Worm (Caenorhabditis elegans) whole organism, young adult: ENCODE results near the gene T28A11.20.

Experiments
- B0336.3 ChIP-seq: fragments of 200-800 bp; sonication (Bioruptor generic); IDR thresholded peaks from 2 replicates; pipeline ENCODE4 v1.3.6; 2022; ENCODE audit warnings: missing genetic modification characterization, missing compliant biosample characterization
- F37B4.10 ChIP-seq: fragments of 200-800 bp; sonication (Bioruptor generic); IDR thresholded peaks from 2 replicates; pipeline ENCODE4 v1.3.6; 2022; ENCODE audit warnings: missing genetic modification characterization, missing compliant biosample characterization
- F49E8.2 ChIP-seq: sonication (generic microtip); optimal IDR thresholded peaks from 3 replicates; lab custom pipeline; 2017; ENCODE audit warnings: missing genetic modification characterization, mild to moderate bottlenecking, missing compliant biosample characterization, antibody characterized with exemption, moderate library complexity; ENCODE audit not compliant: insufficient read depth
- F57A8.1 ChIP-seq: fragments of 200-800 bp; sonication (Bioruptor generic); optimal IDR thresholded peaks from 2 replicates; lab custom pipeline; 2018; ENCODE audit warnings: mild to moderate bottlenecking, missing genetic modification characterization, moderate library complexity, missing compliant biosample characterization
- T26A5.8 ChIP-seq: sonication (generic microtip); optimal IDR thresholded peaks from 2 replicates; lab custom pipeline; 2016; ENCODE audit warnings: missing genetic modification characterization, missing compliant biosample characterization
- Y56A3A.18 ChIP-seq: fragments of 200-800 bp; sonication (Bioruptor generic); IDR thresholded peaks from 2 replicates; pipeline ENCODE4 v1.3.6; 2022; ENCODE audit warnings: missing genetic modification reagents, missing genetic modification characterization, missing compliant biosample characterization
- Y67H2A.10 ChIP-seq: fragments of 200-800 bp; sonication (Bioruptor generic); conservative IDR thresholded peaks from 2 replicates; pipeline ENCODE4 v1.3.6; 2022; ENCODE audit warnings: missing genetic modification reagents, missing genetic modification characterization, missing compliant biosample characterization
- Y79H2A.3 ChIP-seq: fragments of 200-800 bp; sonication (Bioruptor generic); conservative IDR thresholded peaks from 2 replicates; pipeline ENCODE4 v1.3.6; 2022; ENCODE audit warnings: missing genetic modification reagents, missing genetic modification characterization, missing compliant biosample characterization
- akir-1 ChIP-seq: fragments of 200-800 bp; sonication (Bioruptor generic); optimal IDR thresholded peaks from 2 replicates; lab custom pipeline; 2018; ENCODE audit warnings: mild to moderate bottlenecking, missing genetic modification characterization, moderate library complexity, missing compliant biosample characterization
- ama-1 ChIP-seq, 3 experiments: fragments of 150-350 bp in 1 of 3; sonication (generic microtip) in 2 of 3; optimal IDR thresholded peaks; 2 replicates each; lab custom pipeline; 2014 to 2018; ENCODE audit warnings: missing biosample characterization in 2 of 3, missing genetic modification characterization in 2 of 3, missing genetic modification reagents in 2 of 3
- attf-5 ChIP-seq: fragments of 200-800 bp; sonication (Bioruptor generic); optimal IDR thresholded peaks from 2 replicates; lab custom pipeline; 2018; ENCODE audit warnings: mild to moderate bottlenecking, missing genetic modification characterization, missing compliant biosample characterization
- ceh-40 ChIP-seq: fragments of 200-800 bp; sonication (Bioruptor generic); IDR thresholded peaks from 2 replicates; pipeline ENCODE4 v1.3.6; 2022; ENCODE audit warnings: missing genetic modification characterization, missing compliant biosample characterization
- ceh-58 ChIP-seq: fragments of 200-800 bp; sonication (Bioruptor generic); IDR thresholded peaks from 2 replicates; pipeline ENCODE4 v1.3.6; 2022; ENCODE audit warnings: missing genetic modification characterization, missing compliant biosample characterization
- ceh-79 ChIP-seq: sonication (generic microtip); optimal IDR thresholded peaks from 2 replicates; lab custom pipeline; 2017; ENCODE audit warnings: mild to moderate bottlenecking, missing genetic modification characterization, missing compliant biosample characterization
- dox-1 ChIP-seq: fragments of 200-800 bp; sonication (Bioruptor generic); IDR thresholded peaks from 2 replicates; pipeline ENCODE4 v1.3.6; 2022; ENCODE audit warnings: missing genetic modification reagents, missing genetic modification characterization, missing compliant biosample characterization
- dpl-1 ChIP-seq: fragments of 150-350 bp; optimal IDR thresholded peaks from 2 replicates; lab custom pipeline; 2014; ENCODE audit warnings: missing biosample characterization, missing genetic modification reagents, missing genetic modification characterization
- efl-1 ChIP-seq: fragments of 150-350 bp; optimal IDR thresholded peaks from 2 replicates; lab custom pipeline; 2014; ENCODE audit warnings: missing biosample characterization, missing genetic modification reagents, missing genetic modification characterization
- egl-18 ChIP-seq: fragments of 200-800 bp; sonication (Bioruptor generic); IDR thresholded peaks from 2 replicates; pipeline ENCODE4 v1.3.6; 2022; ENCODE audit warnings: missing genetic modification reagents, missing genetic modification characterization, missing compliant biosample characterization
- fkh-3 ChIP-seq: sonication (generic microtip); optimal IDR thresholded peaks from 2 replicates; lab custom pipeline; 2016; ENCODE audit warnings: mild to moderate bottlenecking, missing genetic modification characterization, missing compliant biosample characterization
- gei-17 ChIP-seq: fragments of 200-800 bp; sonication (Bioruptor generic); optimal IDR thresholded peaks from 2 replicates; lab custom pipeline; 2018; ENCODE audit warnings: mild to moderate bottlenecking, missing genetic modification characterization, missing compliant biosample characterization
- him-1 ChIP-seq: sonication (generic microtip); optimal IDR thresholded peaks from 2 replicates; lab custom pipeline; 2016; ENCODE audit warnings: missing genotype, missing genetic modification reagents, missing genetic modification characterization, missing compliant biosample characterization
- hmg-1.2 ChIP-seq: fragments of 200-800 bp; sonication (Bioruptor generic); IDR thresholded peaks from 2 replicates; pipeline ENCODE4 v1.3.6; 2022; ENCODE audit warnings: missing genetic modification reagents, missing genetic modification characterization, missing compliant biosample characterization
- hmg-20 ChIP-seq: fragments of 200-800 bp; sonication (Bioruptor generic); IDR thresholded peaks from 2 replicates; pipeline ENCODE4 v1.3.6; 2022; ENCODE audit warnings: missing genetic modification reagents, missing genetic modification characterization, missing compliant biosample characterization
- lag-1 ChIP-seq: fragments of 200-800 bp; sonication (Bioruptor generic); IDR thresholded peaks from 2 replicates; pipeline ENCODE4 v1.3.6; 2022; ENCODE audit warnings: missing genetic modification reagents, missing genetic modification characterization, missing compliant biosample characterization
- lin-26 ChIP-seq: fragments of 200-800 bp; sonication (Bioruptor generic); IDR thresholded peaks from 2 replicates; pipeline ENCODE4 v1.3.6; 2022; ENCODE audit warnings: missing genetic modification reagents, missing genetic modification characterization, missing compliant biosample characterization
- lin-40 ChIP-seq: sonication (generic microtip); optimal IDR thresholded peaks from 2 replicates; lab custom pipeline; 2016; ENCODE audit warnings: missing genetic modification characterization, mild to moderate bottlenecking, missing compliant biosample characterization, missing genotype, missing genetic modification reagents
- lsy-27 ChIP-seq: sonication (generic microtip); optimal IDR thresholded peaks from 2 replicates; lab custom pipeline; 2017; ENCODE audit warnings: missing genetic modification characterization, mild to moderate bottlenecking, missing compliant biosample characterization, antibody characterized with exemption, missing genotype, borderline replicate concordance; ENCODE audit not compliant: insufficient read depth
- mes-4 ChIP-seq: sonication (generic microtip); optimal IDR thresholded peaks from 2 replicates; lab custom pipeline; 2016; ENCODE audit warnings: missing genotype, missing genetic modification characterization, missing compliant biosample characterization
- nfya-1 ChIP-seq: sonication (generic microtip); optimal IDR thresholded peaks from 2 replicates; lab custom pipeline; 2017; ENCODE audit warnings: antibody characterized with exemption, missing compliant biosample characterization, missing genetic modification characterization, borderline replicate concordance; ENCODE audit not compliant: insufficient read depth
- nhr-179 ChIP-seq: sonication (generic microtip); optimal IDR thresholded peaks from 2 replicates; lab custom pipeline; 2016; ENCODE audit warnings: mild to moderate bottlenecking, missing genetic modification characterization, missing compliant biosample characterization
- nhr-90 ChIP-seq: sonication (generic microtip); optimal IDR thresholded peaks from 2 replicates; lab custom pipeline; 2016; ENCODE audit warnings: missing genotype, mild to moderate bottlenecking, missing genetic modification characterization, missing compliant biosample characterization
- pha-4 ChIP-seq: fragments of 150-350 bp; sonication (generic microtip); optimal IDR thresholded peaks from 2 replicates; lab custom pipeline; 2014; ENCODE audit warnings: missing biosample characterization, missing genetic modification reagents, missing genetic modification characterization
- repo-1 ChIP-seq: sonication (generic microtip); optimal IDR thresholded peaks from 2 replicates; lab custom pipeline; 2017; ENCODE audit warnings: mild to moderate bottlenecking, missing genetic modification characterization, missing compliant biosample characterization
- sea-2 ChIP-seq: fragments of 200-800 bp; sonication (Bioruptor generic); IDR thresholded peaks from 2 replicates; pipeline ENCODE4 v1.3.6; 2022; ENCODE audit warnings: missing genetic modification characterization, missing compliant biosample characterization
- tbp1 ChIP-seq: fragments of 200-800 bp; sonication (Bioruptor generic); optimal IDR thresholded peaks from 2 replicates; lab custom pipeline; 2018; ENCODE audit warnings: mild to moderate bottlenecking, missing genetic modification characterization, missing compliant biosample characterization
- tlf-1 ChIP-seq: fragments of 200-800 bp; sonication (Bioruptor generic); optimal IDR thresholded peaks from 2 replicates; lab custom pipeline; 2018; ENCODE audit warnings: mild to moderate bottlenecking, missing genetic modification characterization, missing compliant biosample characterization
- unc-130 ChIP-seq: sonication (generic microtip); optimal IDR thresholded peaks from 2 replicates; lab custom pipeline; 2016; ENCODE audit warnings: missing genetic modification reagents, missing genetic modification characterization, missing compliant biosample characterization
- ztf-22 ChIP-seq: fragments of 200-800 bp; sonication (Bioruptor generic); optimal IDR thresholded peaks from 2 replicates; lab custom pipeline; 2018; ENCODE audit warnings: mild to moderate bottlenecking, missing genetic modification characterization, moderate library complexity, missing compliant biosample characterization
- ztf-26 ChIP-seq: sonication (generic microtip); optimal IDR thresholded peaks from 2 replicates; lab custom pipeline; 2017; ENCODE audit warnings: missing genetic modification characterization, missing compliant biosample characterization
- ztf-28 ChIP-seq: fragments of 200-800 bp; sonication (Bioruptor generic); IDR thresholded peaks from 2 replicates; pipeline ENCODE4 v1.3.6; 2022; ENCODE audit warnings: missing genetic modification reagents, missing genetic modification characterization, missing compliant biosample characterization
- ztf-3 ChIP-seq: fragments of 200-800 bp; sonication (Bioruptor generic); optimal IDR thresholded peaks from 2 replicates; lab custom pipeline; 2018; ENCODE audit warnings: mild to moderate bottlenecking, missing genetic modification characterization, missing compliant biosample characterization

T28A11.20 gene

ce11 chrV:3273156-3273555, at the start of gene T28A11.20:
Gene T28A11.20 (minus strand): TSS chrV:3273256.
- TF ChIP-seq hmg-1.2 (GFP tag; lab: Robert Waterston, UW) (no peak), dpl-1 (GFP tag; lab: Kevin White, UChicago) (no peak), Y56A3A.18 (GFP tag; lab: Robert Waterston, UW) (no peak), nhr-90 (tag; lab: Kevin White, UChicago) (no peak), nhr-179 (no peak), Y79H2A.3 (GFP tag; lab: Robert Waterston, UW) (no peak), B0336.3 (GFP tag; lab: Robert Waterston, UW) (no peak), gei-17 (GFP tag; lab: Kevin White, UChicago) (no peak), nfya-1 (tag; lab: Kevin White, UChicago) (no peak), lag-1 (no peak), repo-1 (tag; lab: Kevin White, UChicago) (no peak), ztf-22 (no peak), sea-2 (no peak), unc-130 (GFP tag; lab: Kevin White, UChicago) (no peak)

- TF ChIP-seq mes-4 (tag; lab: Kevin White, UChicago) (no peak), him-1 (no peak), ceh-40 (GFP tag; lab: Robert Waterston, UW) (no peak), fkh-3 (tag; lab: Kevin White, UChicago) (no peak), T26A5.8 (tag; lab: Kevin White, UChicago) (no peak), lin-26 (GFP tag; lab: Robert Waterston, UW) (no peak), dpl-1 (GFP tag; lab: Kevin White, UChicago) (no peak), lsy-27 (tag; lab: Kevin White, UChicago) (no peak), ztf-26 (tag; lab: Kevin White, UChicago) (no peak), egl-18 (no peak), lin-40 (tag; lab: Kevin White, UChicago) (no peak), attf-5 (GFP tag; lab: Kevin White, UChicago) (no peak), pha-4 (no peak), F37B4.10 (GFP tag; lab: Robert Waterston, UW) (no peak), hmg-20 (GFP tag; lab: Robert Waterston, UW) (no peak), efl-1 (no peak), F49E8.2 (tag; lab: Kevin White, UChicago) (no peak)
- TF ChIP-seq, all 124 proteins: peak for 0
These were observed 47.4 kb upstream of the T28A11.20 start, which contains the start of gene C17B7.14 for ce11 chrV:3320432-3320831. Gene C17B7.14 (minus strand): TSS chrV:3320532.

ce11 chrV:3320005-3320404, 46.9 kb upstream of the T28A11.20 start, which contains the start of gene F35F10.14:
Gene F35F10.14 (minus strand): TSS chrV:3320105.
- TF ChIP-seq ceh-58 (GFP tag; lab: Robert Waterston, UW) (no peak), ama-1 (optimal IDR thresholded peaks at IDR 0.05; lab: Kevin White, UChicago) (no peak), ama-1 (GFP tag; optimal IDR thresholded peaks at IDR 0.05; lab: Kevin White, UChicago) (no peak), ztf-28 (GFP tag; lab: Robert Waterston, UW) (0 out of 2 replicates have a peak, but pooled peaks have one; percentile 26)

- TF ChIP-seq ceh-79 (tag; lab: Kevin White, UChicago) = no peak
- no peak for TF ChIP-seq Y79H2A.3 (GFP tag; lab: Robert Waterston, UW)
- TF ChIP-seq Y67H2A.10 (GFP tag; lab: Robert Waterston, UW) = no peak
- TF ChIP-seq F37B4.10 (GFP tag; lab: Robert Waterston, UW) = no peak
- no peak for TF ChIP-seq akir-1 (GFP tag; lab: Kevin White, UChicago)
- TF ChIP-seq dox-1 (GFP tag; lab: Robert Waterston, UW) = no peak
- TF ChIP-seq tbp1 (GFP tag; lab: Kevin White, UChicago) = no peak
- TF ChIP-seq ztf-3 (GFP tag; lab: Kevin White, UChicago) = no peak
- TF ChIP-seq tlf-1 (GFP tag; lab: Kevin White, UChicago) = no peak
- TF ChIP-seq F57A8.1 (GFP tag; lab: Kevin White, UChicago) = no peak
These were observed 45.9 kb upstream of the T28A11.20 start, which contains the start of gene F35F10.13 for ce11 chrV:3318975-3319374. Gene F35F10.13 (minus strand): TSS chrV:3319075.
